Fruit fly (Drosophila melanogaster) Kc167 (cell line): Measurements from ENCODE around the gene sky.

Source experiments
- Myc ChIP-seq: fragments of >200 bp; optimal IDR thresholded peaks from 2 replicates; lab custom pipeline; 2017; ENCODE audit warnings: missing external identifiers
- h ChIP-seq: fragments of >200 bp; optimal IDR thresholded peaks from 3 replicates; lab custom pipeline; 2018; ENCODE audit warnings: missing external identifiers
- insv ChIP-seq: fragments of >200 bp; optimal IDR thresholded peaks from 3 replicates; lab custom pipeline; 2018; ENCODE audit warnings: missing external identifiers
- psq ChIP-seq: fragments of >200 bp; optimal IDR thresholded peaks from 2 replicates; lab custom pipeline; 2017; ENCODE audit warnings: missing external identifiers
- ttk ChIP-seq: sonication (Bioruptor generic); optimal IDR thresholded peaks from 2 replicates; lab custom pipeline; 2017; ENCODE audit warnings: missing external identifiers

- no peak for TF ChIP-seq psq (lab: Kevin White, UChicago)
- TF ChIP-seq h (lab: Kevin White, UChicago), result no peak
- no peak for TF ChIP-seq insv (lab: Kevin White, UChicago)
- TF ChIP-seq ttk (lab: Kevin White, UChicago), result no peak
- TF ChIP-seq Myc (lab: Kevin White, UChicago), result no peak
Observed at dm6 chr2L:20840006-20840405, 78.7 kb downstream of the sky start.
